Worm (Caenorhabditis elegans) whole organism, L2 larva: Measurements from ENCODE around the gene Y39B6A.10.

ENCODE experiments used
- C34F6.9 ChIP-seq: fragments of 150-350 bp; optimal IDR thresholded peaks from 2 replicates; lab custom pipeline; 2014; ENCODE audit warnings: missing biosample characterization, missing genetic modification characterization
- Y55F3AM.14 ChIP-seq: fragments of 200-800 bp; sonication (Bioruptor generic); optimal IDR thresholded peaks from 2 replicates; lab custom pipeline; 2018; ENCODE audit warnings: mild to moderate bottlenecking, missing genetic modification characterization, missing compliant biosample characterization
- alr-1 ChIP-seq: fragments of 150-350 bp; optimal IDR thresholded peaks from 2 replicates; lab custom pipeline; 2014; ENCODE audit warnings: missing biosample characterization, missing genetic modification characterization
- aly-2 ChIP-seq: fragments of 150-350 bp; optimal IDR thresholded peaks from 2 replicates; lab custom pipeline; 2014; ENCODE audit warnings: missing biosample characterization, missing genetic modification characterization
- ama-1 ChIP-seq: fragments of 150-350 bp; optimal IDR thresholded peaks from 2 replicates; lab custom pipeline; 2018; ENCODE audit warnings: inconsistent platforms
- blmp-1 ChIP-seq: sonication (generic microtip); optimal IDR thresholded peaks from 2 replicates; lab custom pipeline; 2017; ENCODE audit warnings: missing genetic modification characterization, mild to moderate bottlenecking, missing compliant biosample characterization, antibody characterized with exemption, moderate library complexity; ENCODE audit not compliant: insufficient read depth
- ceh-16 ChIP-seq: fragments of 150-350 bp; optimal IDR thresholded peaks from 2 replicates; lab custom pipeline; 2014; ENCODE audit warnings: missing biosample characterization, missing genetic modification characterization
- egl-27 ChIP-seq: sonication (generic microtip); optimal IDR thresholded peaks from 3 replicates; lab custom pipeline; 2017; ENCODE audit warnings: missing biosample characterization, missing genetic modification reagents, missing genetic modification characterization
- elt-1 ChIP-seq: fragments of 150-350 bp; optimal IDR thresholded peaks from 2 replicates; lab custom pipeline; 2014; ENCODE audit warnings: missing biosample characterization, missing genetic modification characterization
- elt-3 ChIP-seq: sonication (generic microtip); optimal IDR thresholded peaks from 2 replicates; lab custom pipeline; 2017; ENCODE audit warnings: missing biosample characterization, missing genetic modification characterization
- fos-1 ChIP-seq: fragments of 150-350 bp; optimal IDR thresholded peaks from 2 replicates; lab custom pipeline; 2014; ENCODE audit warnings: missing biosample characterization, missing genetic modification characterization
- lin-13 ChIP-seq: fragments of 150-350 bp; optimal IDR thresholded peaks from 2 replicates; lab custom pipeline; 2014; ENCODE audit warnings: missing biosample characterization, missing genetic modification reagents, missing genetic modification characterization
- lsy-2 ChIP-seq, 2 experiments: fragments of 150-350 bp in 1 of 2; sonication (generic microtip) in 1 of 2; optimal IDR thresholded peaks; 2 replicates each; lab custom pipeline; 2014 to 2017; ENCODE audit warnings: missing biosample characterization in 2 of 2, missing genetic modification characterization in 2 of 2
- mdl-1 ChIP-seq, 2 experiments: fragments of 150-350 bp in 1 of 2; sonication (generic microtip) in 1 of 2; optimal IDR thresholded peaks; 2 replicates each; lab custom pipeline; 2017; ENCODE audit warnings: missing biosample characterization in 2 of 2, missing genetic modification characterization in 2 of 2
- nhr-10 ChIP-seq: sonication (generic microtip); optimal IDR thresholded peaks from 2 replicates; lab custom pipeline; 2017; ENCODE audit warnings: missing biosample characterization, missing genetic modification characterization
- nhr-12 ChIP-seq: fragments of 150-350 bp; optimal IDR thresholded peaks from 2 replicates; lab custom pipeline; 2014; ENCODE audit warnings: missing biosample characterization, missing genetic modification characterization
- nhr-129 ChIP-seq: fragments of 150-350 bp; optimal IDR thresholded peaks from 2 replicates; lab custom pipeline; 2014; ENCODE audit warnings: missing biosample characterization, missing genetic modification characterization
- nhr-23 ChIP-seq: fragments of 150-350 bp; optimal IDR thresholded peaks from 2 replicates; lab custom pipeline; 2014; ENCODE audit warnings: missing biosample characterization, missing genetic modification reagents, missing genetic modification characterization
- nhr-237 ChIP-seq: fragments of 150-350 bp; optimal IDR thresholded peaks from 2 replicates; lab custom pipeline; 2014; ENCODE audit warnings: missing biosample characterization, missing genetic modification characterization
- nhr-25 ChIP-seq: fragments of 150-350 bp; sonication (generic microtip); optimal IDR thresholded peaks from 3 replicates; lab custom pipeline; 2014; ENCODE audit warnings: missing biosample characterization, missing genetic modification characterization
- nhr-6 ChIP-seq: fragments of 150-350 bp; optimal IDR thresholded peaks from 2 replicates; lab custom pipeline; 2014; ENCODE audit warnings: missing biosample characterization, missing genetic modification characterization
- nhr-77 ChIP-seq: fragments of 150-350 bp; optimal IDR thresholded peaks from 2 replicates; lab custom pipeline; 2014; ENCODE audit warnings: missing biosample characterization, missing genetic modification characterization
- peb-1 ChIP-seq: fragments of 150-350 bp; optimal IDR thresholded peaks from 2 replicates; lab custom pipeline; 2014; ENCODE audit warnings: missing biosample characterization, missing genetic modification characterization
- sma-9 ChIP-seq, 2 experiments: fragments of 150-350 bp in 1 of 2; sonication (generic microtip) in 1 of 2; optimal IDR thresholded peaks; 2 replicates each; lab custom pipeline; 2014 to 2016; ENCODE audit warnings: missing genetic modification characterization in 2 of 2, mild to moderate bottlenecking in 1 of 2, missing biosample characterization in 1 of 2, missing compliant biosample characterization in 1 of 2, missing genetic modification reagents in 1 of 2, moderate library complexity in 1 of 2
- snpc-4 ChIP-seq: fragments of 150-350 bp; optimal IDR thresholded peaks from 2 replicates; lab custom pipeline; 2014; ENCODE audit warnings: missing biosample characterization, missing genetic modification characterization
- unc-39 ChIP-seq: fragments of 150-350 bp; optimal IDR thresholded peaks from 2 replicates; lab custom pipeline; 2014; ENCODE audit warnings: missing biosample characterization, missing genetic modification characterization
- unc-55 ChIP-seq: fragments of 150-350 bp; sonication (generic microtip); optimal IDR thresholded peaks from 3 replicates; lab custom pipeline; 2014; ENCODE audit warnings: missing biosample characterization, missing genetic modification reagents, missing genetic modification characterization
- zag-1 ChIP-seq: fragments of 150-350 bp; optimal IDR thresholded peaks from 2 replicates; lab custom pipeline; 2014; ENCODE audit warnings: missing biosample characterization, missing genetic modification characterization
- ztf-1 ChIP-seq: fragments of 200-800 bp; sonication (Bioruptor generic); conservative IDR thresholded peaks from 2 replicates; pipeline ENCODE4 v1.3.6; 2022; ENCODE audit warnings: missing genetic modification characterization, missing compliant biosample characterization
- ztf-11 ChIP-seq: sonication (generic microtip); optimal IDR thresholded peaks from 2 replicates; lab custom pipeline; 2017; ENCODE audit warnings: missing biosample characterization, missing genetic modification characterization
- ztf-4 ChIP-seq: fragments of 150-350 bp; optimal IDR thresholded peaks from 2 replicates; lab custom pipeline; 2014; ENCODE audit warnings: missing biosample characterization, missing genetic modification characterization

Y39B6A.10 gene

ce11 chrV:19153806-19154205 lies 20.4 kb upstream of the Y39B6A.10 start, which contains the start of gene tsp-13:
tsp-13 (plus strand) TSS chrV:19154106.
- TF ChIP-seq ztf-11 (tag; lab: Kevin White, UChicago) (no peak), nhr-10 (tag; lab: Kevin White, UChicago) (no peak), peb-1 (tag; lab: Kevin White, UChicago) (no peak), snpc-4 (tag; lab: Kevin White, UChicago) (no peak), ama-1 (lab: Kevin White, UChicago) (no peak), ceh-16 (tag; lab: Kevin White, UChicago) (no peak), lin-13 (no peak), ztf-4 (no peak), nhr-77 (tag; lab: Kevin White, UChicago) (no peak), aly-2 (no peak), lsy-2 (tag; optimal IDR thresholded peaks at IDR 0.05; lab: Kevin White, UChicago) (no peak)

ce11 chrV:19153244-19153643 lies 19.8 kb upstream of the Y39B6A.10 start:
- TF ChIP-seq peb-1 (tag; lab: Kevin White, UChicago) (no peak), alr-1 (tag; lab: Kevin White, UChicago) (no peak), elt-3 (tag; lab: Kevin White, UChicago) (no peak), nhr-12 (tag; lab: Kevin White, UChicago) (no peak), fos-1 (peak; percentile 68)

- TF ChIP-seq egl-27 (tag; lab: Kevin White, UChicago), result no peak
- TF ChIP-seq nhr-237 (tag; lab: Kevin White, UChicago), result no peak
- TF ChIP-seq zag-1 (tag; lab: Kevin White, UChicago), result no peak
- no peak for TF ChIP-seq nhr-6 (tag; lab: Kevin White, UChicago)
These were observed 18.9 kb upstream of the Y39B6A.10 start, which contains the start of gene Y39B6A.69 for ce11 chrV:19152328-19152727. Y39B6A.69 (minus strand) TSS chrV:19152428.

- TF ChIP-seq zag-1 (tag; lab: Kevin White, UChicago) (no peak), nhr-129 (tag; lab: Kevin White, UChicago) (no peak), elt-3 (tag; lab: Kevin White, UChicago) (no peak), sma-9 (GFP tag; optimal IDR thresholded peaks at IDR 0.05; lab: Kevin White, UChicago) (no peak), sma-9 (tag; optimal IDR thresholded peaks at IDR 0.05; lab: Kevin White, UChicago) (no peak), blmp-1 (tag; lab: Kevin White, UChicago) (no peak), Y55F3AM.14 (GFP tag; lab: Kevin White, UChicago) (no peak), C34F6.9 (no peak), alr-1 (tag; lab: Kevin White, UChicago) (no peak), peb-1 (tag; lab: Kevin White, UChicago) (no peak), nhr-25 (tag; lab: Kevin White, UChicago) (no peak), nhr-10 (tag; lab: Kevin White, UChicago) (no peak), nhr-12 (tag; lab: Kevin White, UChicago) (no peak), ztf-1 (GFP tag; lab: Robert Waterston, UW) (no peak), ztf-11 (tag; lab: Kevin White, UChicago) (no peak), nhr-23 (tag; lab: Kevin White, UChicago) (no peak), ama-1 (lab: Kevin White, UChicago) (no peak)
These were observed 15.7 kb upstream of the Y39B6A.10 start, which contains the start of gene Y39B6A.7 for ce11 chrV:19149057-19149456. Y39B6A.7 (minus strand) TSS chrV:19149157.

- no peak for TF ChIP-seq unc-39
- TF ChIP-seq Y55F3AM.14 (GFP tag; lab: Kevin White, UChicago), result no peak
- no peak for TF ChIP-seq ztf-4
- no peak for TF ChIP-seq elt-1
- TF ChIP-seq mdl-1 (tag; optimal IDR thresholded peaks at IDR 0.05; lab: Kevin White, UChicago), result no peak
- no peak for TF ChIP-seq snpc-4 (tag; lab: Kevin White, UChicago)
- no peak for TF ChIP-seq unc-55 (GFP tag; lab: Kevin White, UChicago)
- TF ChIP-seq ztf-1 (GFP tag; lab: Robert Waterston, UW), result no peak
- no peak for TF ChIP-seq nhr-25 (tag; lab: Kevin White, UChicago)
- no peak for TF ChIP-seq nhr-12 (tag; lab: Kevin White, UChicago)
- no peak for TF ChIP-seq nhr-10 (tag; lab: Kevin White, UChicago)
- TF ChIP-seq lsy-2 (tag; optimal IDR thresholded peaks at IDR 0.05; lab: Kevin White, UChicago), result no peak
- no peak for TF ChIP-seq ceh-16 (tag; lab: Kevin White, UChicago)
- no peak for TF ChIP-seq C34F6.9
- TF ChIP-seq lin-13, result no peak
- TF ChIP-seq, all 48 proteins: peak for 0
These were observed 14.9 kb upstream of the Y39B6A.10 start for ce11 chrV:19148350-19148749.
